Worm (Caenorhabditis elegans) whole organism, L1 larva: ENCODE results near the gene ZK742.6.

ENCODE experiments used
- C16A3.4 ChIP-seq: fragments of 150-350 bp; optimal IDR thresholded peaks from 2 replicates; lab custom pipeline; 2014; ENCODE audit warnings: missing biosample characterization, missing genetic modification characterization
- blmp-1 ChIP-seq: fragments of 150-350 bp; optimal IDR thresholded peaks from 2 replicates; lab custom pipeline; 2014; ENCODE audit warnings: missing biosample characterization, missing genetic modification characterization
- ces-1 ChIP-seq: fragments of 150-350 bp; optimal IDR thresholded peaks from 2 replicates; lab custom pipeline; 2014; ENCODE audit warnings: missing biosample characterization, missing genetic modification reagents, missing genetic modification characterization
- efl-3 ChIP-seq: fragments of 200-800 bp; sonication (Bioruptor generic); optimal IDR thresholded peaks from 2 replicates; lab custom pipeline; 2018; ENCODE audit warnings: mild to moderate bottlenecking, missing genetic modification characterization, missing compliant biosample characterization
- elt-3 ChIP-seq, 6 experiments: fragments of 150-350 bp in 1 of 6; sonication (generic microtip); optimal IDR thresholded peaks; 2 replicates each; lab custom pipeline; 2017 to 2018; ENCODE audit warnings: missing biosample characterization in 6 of 6, missing genetic modification characterization in 6 of 6, inconsistent platforms in 1 of 6
- fkh-4 ChIP-seq: sonication (generic microtip); optimal IDR thresholded peaks from 2 replicates; lab custom pipeline; 2016; ENCODE audit warnings: missing compliant biosample characterization, missing genetic modification characterization, borderline replicate concordance
- hlh-4 ChIP-seq: sonication (generic microtip); optimal IDR thresholded peaks from 2 replicates; lab custom pipeline; 2016; ENCODE audit warnings: mild to moderate bottlenecking, missing genetic modification characterization, missing compliant biosample characterization
- nhr-11 ChIP-seq: fragments of 150-350 bp; optimal IDR thresholded peaks from 2 replicates; lab custom pipeline; 2014; ENCODE audit warnings: missing biosample characterization, missing genetic modification characterization
- nhr-20 ChIP-seq: sonication (generic microtip); optimal IDR thresholded peaks from 2 replicates; lab custom pipeline; 2016; ENCODE audit warnings: mild to moderate bottlenecking, missing genetic modification characterization, missing compliant biosample characterization
- nhr-84 ChIP-seq: sonication (generic microtip); optimal IDR thresholded peaks from 2 replicates; lab custom pipeline; 2017; ENCODE audit warnings: missing biosample characterization, missing genetic modification characterization
- tlp-1 ChIP-seq: fragments of 150-350 bp; optimal IDR thresholded peaks from 2 replicates; lab custom pipeline; 2014; ENCODE audit warnings: missing biosample characterization, missing genetic modification characterization

DNA sequence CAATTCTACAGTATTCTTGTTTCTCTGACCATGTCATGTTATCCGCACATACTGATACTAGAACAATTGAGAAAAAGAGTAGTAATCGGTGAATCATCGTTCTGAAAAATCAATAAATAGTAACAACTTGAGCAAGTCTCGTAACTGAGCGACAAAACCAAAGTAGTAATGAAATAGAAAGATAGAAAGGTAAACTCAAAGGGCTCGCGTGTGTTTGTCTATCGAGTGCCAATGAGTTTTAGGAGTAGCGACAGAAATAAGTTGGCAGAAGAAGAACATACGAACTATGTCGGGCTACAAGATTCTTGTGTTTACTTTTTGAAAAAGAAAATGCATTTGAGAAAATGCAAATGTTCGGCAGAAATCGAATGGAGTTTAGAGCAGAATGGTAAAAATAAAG lies 24.7 kb upstream of the ZK742.6 start, which contains the start of gene C37C3.12:
- TF ChIP-seq efl-3 (GFP tag; lab: Kevin White, UChicago) (no peak), nhr-11 (tag; lab: Kevin White, UChicago) (no peak), hlh-4 (tag; lab: Kevin White, UChicago) (no peak), ces-1 (GFP tag; lab: Kevin White, UChicago) (no peak), nhr-84 (tag; lab: Kevin White, UChicago) (no peak), nhr-20 (tag; lab: Kevin White, UChicago) (no peak), fkh-4 (tag; lab: Kevin White, UChicago) (no peak), tlp-1 (tag; lab: Kevin White, UChicago) (no peak), elt-3 (tag; optimal IDR thresholded peaks at IDR 0.05; lab: Kevin White, UChicago) (no peak), C16A3.4 (tag; lab: Kevin White, UChicago) (no peak), blmp-1 (tag; lab: Kevin White, UChicago) (no peak)
